Fruit fly (Drosophila melanogaster): ENCODE results near the gene Marf.

The Marf gene

dm6 chrX:6343786-6344537 is 21.8 kb upstream of the Marf start (continued):
- TF ChIP-seq CG8944 (GFP tag; optimal IDR thresholded peaks at IDR 0.05) = no peak
- TF ChIP-seq dmrt11E (tag; optimal IDR thresholded peaks at IDR 0.05) = no peak
- TF ChIP-seq chif (GFP tag; optimal IDR thresholded peaks at IDR 0.05) = no peak
- no peak for TF ChIP-seq CG3838 (GFP tag; optimal IDR thresholded peaks at IDR 0.05)
- TF ChIP-seq ci (GFP tag; IDR thresholded peaks at IDR 0.05) = peak; percentile 91
- TF ChIP-seq CG11456 (GFP tag; IDR thresholded peaks at IDR 0.05) = no peak
- peak; percentile 96 for TF ChIP-seq Drgx (GFP tag; IDR thresholded peaks at IDR 0.05)
- TF ChIP-seq CG7271 (tag; optimal IDR thresholded peaks at IDR 0.05) = no peak
- TF ChIP-seq slp2 (GFP tag; optimal IDR thresholded peaks at IDR 0.05) = no peak
- TF ChIP-seq Bgb (GFP tag; IDR thresholded peaks at IDR 0.05; ENCODE audit: partially characterized antibody) = peak; percentile 25; the same call in 1 of the 2 replicates
- no peak for TF ChIP-seq cas (GFP tag; IDR thresholded peaks at IDR 0.05)
- TF ChIP-seq Dref (GFP tag; IDR thresholded peaks at IDR 0.05) = no peak
- TF ChIP-seq lilli (GFP tag; optimal IDR thresholded peaks at IDR 0.05) = no peak
- no peak for TF ChIP-seq Stat92E (GFP tag; optimal IDR thresholded peaks at IDR 0.05)
- no peak for TF ChIP-seq cwo (GFP tag; optimal IDR thresholded peaks at IDR 0.05)
- TF ChIP-seq Fer2 (tag; optimal IDR thresholded peaks at IDR 0.05) = no peak
- TF ChIP-seq crc (GFP tag; optimal IDR thresholded peaks at IDR 0.05) = no peak
- TF ChIP-seq CG4854 (GFP tag; optimal IDR thresholded peaks at IDR 0.05) = no peak
- TF ChIP-seq CG5180 (GFP tag; optimal IDR thresholded peaks at IDR 0.05) = no peak
- no peak for TF ChIP-seq Hey (tag; optimal IDR thresholded peaks at IDR 0.05)
- no peak for TF ChIP-seq Atf3 (GFP tag; optimal IDR thresholded peaks at IDR 0.05)
- no peak for TF ChIP-seq CG15269 (tag; optimal IDR thresholded peaks at IDR 0.05)
- TF ChIP-seq CG5953 (GFP tag; IDR thresholded peaks at IDR 0.05) = no peak; the same call in 1 of the 2 replicates
- no peak for TF ChIP-seq scrt (GFP tag; optimal IDR thresholded peaks at IDR 0.05)
- no peak for TF ChIP-seq ab (GFP tag; optimal IDR thresholded peaks at IDR 0.05)
- peak; percentile 19 for TF ChIP-seq CG1603 (tag; optimal IDR thresholded peaks at IDR 0.05)
- TF ChIP-seq CG6272 (GFP tag; IDR thresholded peaks at IDR 0.05) = 0 out of 2 replicates have a peak, but pooled peaks have one; percentile 33
- TF ChIP-seq sqz (GFP tag; optimal IDR thresholded peaks at IDR 0.05) = no peak
- TF ChIP-seq sima (GFP tag; optimal IDR thresholded peaks at IDR 0.05) = no peak
- peak; percentile 18 for TF ChIP-seq az2 (GFP tag; optimal IDR thresholded peaks at IDR 0.05)
- no peak for TF ChIP-seq CG13894 (tag; optimal IDR thresholded peaks at IDR 0.05)
- TF ChIP-seq CG12155 (GFP tag; optimal IDR thresholded peaks at IDR 0.05) = no peak
- TF ChIP-seq Dip2 (GFP tag; IDR thresholded peaks at IDR 0.05) = no peak
- peak; percentile 9 for TF ChIP-seq CG8089 (GFP tag; optimal IDR thresholded peaks at IDR 0.05)
- peak; percentile 59; the same call in 2 of the 3 replicates for TF ChIP-seq dysf (GFP tag; IDR thresholded peaks at IDR 0.05)
- no peak for TF ChIP-seq CG15073 (GFP tag; optimal IDR thresholded peaks at IDR 0.05)
- TF ChIP-seq row (GFP tag; IDR thresholded peaks at IDR 0.05) = peak; percentile 56
- TF ChIP-seq CG7839 (tag; optimal IDR thresholded peaks at IDR 0.05) = no peak
- TF ChIP-seq nerfin-2 (GFP tag; IDR thresholded peaks at IDR 0.05; ENCODE audit: partially characterized antibody) = no peak
- no peak for TF ChIP-seq Doc2 (GFP tag; IDR thresholded peaks at IDR 0.05)
- no peak for TF ChIP-seq HmgD (GFP tag; optimal IDR thresholded peaks at IDR 0.05)
- TF ChIP-seq eyg (GFP tag; optimal IDR thresholded peaks at IDR 0.05) = no peak
- no peak for TF ChIP-seq CG11696 (GFP tag; IDR thresholded peaks at IDR 0.05)
- peak; percentile 48 for TF ChIP-seq CG17359 (tag; optimal IDR thresholded peaks at IDR 0.05)
- TF ChIP-seq HHEX (GFP tag; optimal IDR thresholded peaks at IDR 0.05) = peak; percentile 3
- TF ChIP-seq E2f1 (GFP tag; IDR thresholded peaks at IDR 0.05) = peak; percentile 46
- no peak for TF ChIP-seq D19B (GFP tag; optimal IDR thresholded peaks at IDR 0.05)
- no peak for TF ChIP-seq Mes4 (GFP tag; optimal IDR thresholded peaks at IDR 0.05)
- peak; percentile 8 for TF ChIP-seq CG2678 (tag; optimal IDR thresholded peaks at IDR 0.05)
- no peak for TF ChIP-seq tio (GFP tag; optimal IDR thresholded peaks at IDR 0.05)

Data from whole organism, embryonic.